Worm (Caenorhabditis elegans): ENCODE measurements around the gene C14A6.3.

Gene C14A6.3

ce11 chrV:18158172-18158571 is 12.0 kb downstream of the C14A6.3 start:
- no peak for TF ChIP-seq nfyb-1 (GFP tag; IDR thresholded peaks at IDR 0.05)
- no peak for TF ChIP-seq madf-10 (tag; optimal IDR thresholded peaks at IDR 0.05)

- TF ChIP-seq lsl-1 (GFP tag; optimal IDR thresholded peaks at IDR 0.05) (no peak), hrde-1 (tag; optimal IDR thresholded peaks at IDR 0.05; ENCODE audit: borderline replicate concordance) (no peak), T07F8.4 (tag; optimal IDR thresholded peaks at IDR 0.05) (no peak), pbrm-1 (GFP tag; IDR thresholded peaks at IDR 0.05) (no peak), B0336.3 (GFP tag; IDR thresholded peaks at IDR 0.05) (no peak), ekl-4 (GFP tag; IDR thresholded peaks at IDR 0.05) (no peak), ztf-26 (tag; optimal IDR thresholded peaks at IDR 0.05) (no peak), nfya-1 (tag; optimal IDR thresholded peaks at IDR 0.05; ENCODE audit: borderline replicate concordance, insufficient read depth) (no peak), B0261.1 (tag; optimal IDR thresholded peaks at IDR 0.05) (no peak), let-526 (GFP tag; IDR thresholded peaks at IDR 0.05) (no peak), lin-40 (tag; optimal IDR thresholded peaks at IDR 0.05) (no peak)
Measured at ce11 chrV:18161228-18161627, 15.1 kb downstream of the C14A6.3 start, which contains the start of gene C14A6.13. Gene C14A6.13, minus strand, starts transcription at chrV:18161328.

- TF ChIP-seq rcor-1 (GFP tag; IDR thresholded peaks at IDR 0.05), result no peak
- no peak for TF ChIP-seq snpc-1.3 (tag; optimal IDR thresholded peaks at IDR 0.05; ENCODE audit: insufficient read depth)
- no peak for TF ChIP-seq hrde-1 (tag; optimal IDR thresholded peaks at IDR 0.05; ENCODE audit: borderline replicate concordance)
- TF ChIP-seq ets-4 (GFP tag; optimal IDR thresholded peaks at IDR 0.05), result no peak
- TF ChIP-seq atf-7 (tag; optimal IDR thresholded peaks at IDR 0.05), result no peak
- TF ChIP-seq bed-2 (GFP tag; IDR thresholded peaks at IDR 0.05), result no peak
- no peak for TF ChIP-seq T26A5.8 (tag; optimal IDR thresholded peaks at IDR 0.05)
- no peak for TF ChIP-seq nhr-27 (tag; optimal IDR thresholded peaks at IDR 0.05)
Measured at ce11 chrV:18162568-18162967, 16.4 kb downstream of the C14A6.3 start, which contains the start of gene C14A6.12. Gene C14A6.12, minus strand, starts transcription at chrV:18162668.

- no peak for TF ChIP-seq zim-3 (tag; optimal IDR thresholded peaks at IDR 0.05)
Measured at ce11 chrV:18163434-18163833, 17.3 kb downstream of the C14A6.3 start.

ce11 chrV:18164758-18165157 is 18.6 kb downstream of the C14A6.3 start, which contains the start of gene C14A6.5:
Gene C14A6.5, minus strand, starts transcription at chrV:18164858.
- TF ChIP-seq egrh-3 (GFP tag; IDR thresholded peaks at IDR 0.05) (no peak), hlh-26 (GFP tag; conservative IDR thresholded peaks at IDR 0.05) (no peak), D2030.7 (GFP tag; IDR thresholded peaks at IDR 0.05) (no peak), repo-1 (tag; optimal IDR thresholded peaks at IDR 0.05) (no peak), nfyb-1 (GFP tag; IDR thresholded peaks at IDR 0.05) (no peak), F33H1.4 (GFP tag; IDR thresholded peaks at IDR 0.05) (no peak), Y79H2A.3 (GFP tag; conservative IDR thresholded peaks at IDR 0.05) (no peak), ZK185.1 (tag; optimal IDR thresholded peaks at IDR 0.05; ENCODE audit: poor library complexity, severe bottlenecking) (no peak), F23B12.7 (tag; optimal IDR thresholded peaks at IDR 0.05; ENCODE audit: insufficient read depth) (no peak), nhr-90 (tag; optimal IDR thresholded peaks at IDR 0.05) (no peak), Y95B8A.8 (GFP tag; IDR thresholded peaks at IDR 0.05) (no peak), ceh-100 (GFP tag; IDR thresholded peaks at IDR 0.05) (no peak), aptf-2 (GFP tag; conservative IDR thresholded peaks at IDR 0.05) (no peak), C06A6.2 (GFP tag; conservative IDR thresholded peaks at IDR 0.05) (no peak), lsy-27 (tag; optimal IDR thresholded peaks at IDR 0.05; ENCODE audit: borderline replicate concordance, insufficient read depth) (no peak), madf-8 (GFP tag; conservative IDR thresholded peaks at IDR 0.05) (no peak), B0261.1 (tag; optimal IDR thresholded peaks at IDR 0.05) (no peak), bed-1 (GFP tag; IDR thresholded peaks at IDR 0.05) (no peak), mxl-1 (tag; optimal IDR thresholded peaks at IDR 0.05) (no peak), egl-18 (GFP tag; IDR thresholded peaks at IDR 0.05) (no peak)

All from whole organism, young adult.